Worm (Caenorhabditis elegans) whole organism, L2 larva: ENCODE results near the gene T26G10.3.

Experiments used
- egl-27 ChIP-seq: sonication (generic microtip); optimal IDR thresholded peaks from 3 replicates; lab custom pipeline; 2017; ENCODE audit warnings: missing biosample characterization, missing genetic modification reagents, missing genetic modification characterization
- mbf-1 ChIP-seq: sonication (generic microtip); optimal IDR thresholded peaks from 2 replicates; lab custom pipeline; 2017; ENCODE audit warnings: missing biosample characterization, missing genetic modification characterization
- nhr-11 ChIP-seq: fragments of 150-350 bp; optimal IDR thresholded peaks from 2 replicates; lab custom pipeline; 2014; ENCODE audit warnings: missing biosample characterization, missing genetic modification characterization

- TF ChIP-seq mbf-1 (tag; lab: Kevin White, UChicago) (no peak), egl-27 (tag; lab: Kevin White, UChicago) (no peak), nhr-11 (tag; lab: Kevin White, UChicago) (no peak)
These were observed 30.3 kb upstream of the T26G10.3 start, which contains the start of gene pir-2 for ce11 chrIII:9443417-9444027.
